Worm (Caenorhabditis elegans) whole organism, L1 larva: ENCODE data around the gene srx-17.

Experiments
- C04F5.9 ChIP-seq: sonication (generic microtip); optimal IDR thresholded peaks from 2 replicates; lab custom pipeline; 2016; ENCODE audit warnings: missing genetic modification characterization, missing compliant biosample characterization
- aha-1 ChIP-seq: fragments of 150-350 bp; optimal IDR thresholded peaks from 2 replicates; lab custom pipeline; 2014; ENCODE audit warnings: missing biosample characterization, missing genetic modification characterization
- alr-1 ChIP-seq: fragments of 200-800 bp; sonication (Bioruptor generic); optimal IDR thresholded peaks from 2 replicates; lab custom pipeline; 2018; ENCODE audit warnings: borderline replicate concordance, mild to moderate bottlenecking, missing genetic modification characterization, missing compliant biosample characterization
- aly-2 ChIP-seq: fragments of 150-350 bp; optimal IDR thresholded peaks from 2 replicates; lab custom pipeline; 2014; ENCODE audit warnings: missing biosample characterization, missing genetic modification characterization
- ama-1 ChIP-seq: fragments of 150-350 bp; optimal IDR thresholded peaks from 2 replicates; lab custom pipeline; 2014
- blmp-1 ChIP-seq: fragments of 150-350 bp; optimal IDR thresholded peaks from 2 replicates; lab custom pipeline; 2014; ENCODE audit warnings: missing biosample characterization, missing genetic modification characterization
- ceh-63 ChIP-seq: fragments of 200-800 bp; sonication (Bioruptor generic); optimal IDR thresholded peaks from 2 replicates; lab custom pipeline; 2018; ENCODE audit warnings: mild to moderate bottlenecking, missing genetic modification characterization, missing compliant biosample characterization
- dpl-1 ChIP-seq, 3 experiments: fragments of 150-350 bp in 2 of 3; sonication (generic microtip) in 1 of 3; optimal IDR thresholded peaks; 2 replicates each; lab custom pipeline; 2014 to 2017; ENCODE audit warnings: missing biosample characterization in 3 of 3, missing genetic modification characterization in 3 of 3, missing genetic modification reagents in 3 of 3
- efl-1 ChIP-seq, 4 experiments: fragments of 150-350 bp; optimal IDR thresholded peaks in 3 of 4; peaks in 1 of 4; 1 replicate in 1 of 4; 2 replicates in 3 of 4; lab custom pipeline; 2014; ENCODE audit warnings: missing biosample characterization in 2 of 4, missing genetic modification characterization in 2 of 4, missing genetic modification reagents in 2 of 4
- egl-13 ChIP-seq: sonication (generic microtip); optimal IDR thresholded peaks from 2 replicates; lab custom pipeline; 2016; ENCODE audit warnings: missing genotype, missing genetic modification reagents, missing genetic modification characterization, missing compliant biosample characterization
- ets-5 ChIP-seq: fragments of 200-800 bp; sonication (Bioruptor generic); IDR thresholded peaks from 2 replicates; pipeline ENCODE4 v1.3.6; 2022; ENCODE audit warnings: missing genetic modification characterization, missing compliant biosample characterization
- fkh-8 ChIP-seq: sonication (generic microtip); optimal IDR thresholded peaks from 2 replicates; lab custom pipeline; 2016; ENCODE audit warnings: mild to moderate bottlenecking, missing genetic modification characterization, missing compliant biosample characterization
- hlh-4 ChIP-seq: sonication (generic microtip); optimal IDR thresholded peaks from 2 replicates; lab custom pipeline; 2016; ENCODE audit warnings: mild to moderate bottlenecking, missing genetic modification characterization, missing compliant biosample characterization
- hpl-2 ChIP-seq: fragments of 150-350 bp; optimal IDR thresholded peaks from 2 replicates; lab custom pipeline; 2014; ENCODE audit warnings: missing biosample characterization, missing genetic modification reagents, missing genetic modification characterization
- isw-1 ChIP-seq: fragments of 200-800 bp; sonication (Bioruptor generic); IDR thresholded peaks from 2 replicates; pipeline ENCODE4 v1.3.6; 2022; ENCODE audit warnings: missing genetic modification characterization, missing compliant biosample characterization
- lin-13 ChIP-seq: fragments of 150-350 bp; optimal IDR thresholded peaks from 2 replicates; lab custom pipeline; 2014; ENCODE audit warnings: missing biosample characterization, missing genetic modification reagents, missing genetic modification characterization
- lin-14 ChIP-seq: fragments of 200-800 bp; sonication (Bioruptor generic); optimal IDR thresholded peaks from 2 replicates; lab custom pipeline; 2018; ENCODE audit warnings: mild to moderate bottlenecking, missing genetic modification characterization, moderate library complexity, missing compliant biosample characterization
- lin-35 ChIP-seq, 2 experiments: fragments of 150-350 bp; optimal IDR thresholded peaks; 2 replicates each; lab custom pipeline; 2014; ENCODE audit warnings: missing biosample characterization in 2 of 2, missing genetic modification characterization in 2 of 2, missing genetic modification reagents in 2 of 2
- lsy-2 ChIP-seq, 2 experiments: fragments of 150-350 bp; optimal IDR thresholded peaks; 2 replicates each; lab custom pipeline; 2014; ENCODE audit warnings: missing biosample characterization in 2 of 2, missing genetic modification characterization in 2 of 2
- mdl-1 ChIP-seq, 2 experiments: fragments of 150-350 bp; optimal IDR thresholded peaks; 2 replicates each; lab custom pipeline; 2014 to 2017; ENCODE audit warnings: missing biosample characterization in 2 of 2, missing genetic modification characterization in 2 of 2, inconsistent platforms in 1 of 2
- mef-2 ChIP-seq: fragments of 150-350 bp; optimal IDR thresholded peaks from 2 replicates; lab custom pipeline; 2014; ENCODE audit warnings: missing biosample characterization, missing genetic modification characterization
- nhr-11 ChIP-seq: fragments of 150-350 bp; optimal IDR thresholded peaks from 2 replicates; lab custom pipeline; 2014; ENCODE audit warnings: missing biosample characterization, missing genetic modification characterization
- nhr-19 ChIP-seq: fragments of 200-800 bp; sonication (Bioruptor generic); conservative IDR thresholded peaks from 2 replicates; pipeline ENCODE4 v1.3.6; 2022; ENCODE audit warnings: missing genetic modification characterization, missing compliant biosample characterization
- nhr-76 ChIP-seq: sonication (generic microtip); optimal IDR thresholded peaks from 2 replicates; lab custom pipeline; 2017; ENCODE audit warnings: missing biosample characterization, missing genetic modification characterization
- nhr-84 ChIP-seq: sonication (generic microtip); optimal IDR thresholded peaks from 2 replicates; lab custom pipeline; 2017; ENCODE audit warnings: missing biosample characterization, missing genetic modification characterization
- nhr-90 ChIP-seq: sonication (generic microtip); optimal IDR thresholded peaks from 2 replicates; lab custom pipeline; 2016; ENCODE audit warnings: mild to moderate bottlenecking, missing genetic modification characterization, missing compliant biosample characterization; ENCODE audit not compliant: poor library complexity
- rnt-1 ChIP-seq: sonication (generic microtip); optimal IDR thresholded peaks from 2 replicates; lab custom pipeline; 2016; ENCODE audit warnings: mild to moderate bottlenecking, missing genetic modification characterization, moderate library complexity, missing compliant biosample characterization
- snpc-4 ChIP-seq: fragments of 150-350 bp; optimal IDR thresholded peaks from 2 replicates; lab custom pipeline; 2014; ENCODE audit warnings: missing biosample characterization, missing genetic modification characterization
- snu-23 ChIP-seq: sonication (generic microtip); optimal IDR thresholded peaks from 2 replicates; lab custom pipeline; 2016; ENCODE audit warnings: missing genetic modification characterization, missing compliant biosample characterization
- sox-4 ChIP-seq: sonication (generic microtip); optimal IDR thresholded peaks from 2 replicates; lab custom pipeline; 2016; ENCODE audit warnings: missing genetic modification characterization, missing compliant biosample characterization
- sptf-1 ChIP-seq: fragments of 150-350 bp; optimal IDR thresholded peaks from 2 replicates; lab custom pipeline; 2014; ENCODE audit warnings: missing biosample characterization, missing genetic modification characterization
- swsn-7 ChIP-seq: sonication (generic microtip); optimal IDR thresholded peaks from 2 replicates; lab custom pipeline; 2016; ENCODE audit warnings: missing genetic modification characterization, missing compliant biosample characterization
- tlp-1 ChIP-seq: fragments of 150-350 bp; optimal IDR thresholded peaks from 2 replicates; lab custom pipeline; 2014; ENCODE audit warnings: missing biosample characterization, missing genetic modification characterization
- unc-130 ChIP-seq: fragments of 150-350 bp; optimal IDR thresholded peaks from 2 replicates; lab custom pipeline; 2017; ENCODE audit warnings: missing biosample characterization, missing genetic modification characterization, inconsistent platforms
- unc-98 ChIP-seq: fragments of 200-800 bp; sonication (Bioruptor generic); IDR thresholded peaks from 2 replicates; pipeline ENCODE4 v1.3.6; 2022; ENCODE audit warnings: missing genetic modification characterization, missing compliant biosample characterization
- vab-15 ChIP-seq: sonication (generic microtip); optimal IDR thresholded peaks from 2 replicates; lab custom pipeline; 2017; ENCODE audit warnings: missing genotype, mild to moderate bottlenecking, missing genetic modification characterization, missing compliant biosample characterization
- ztf-11 ChIP-seq, 2 experiments: sonication (generic microtip); optimal IDR thresholded peaks; 2 replicates each; lab custom pipeline; 2016 to 2017; ENCODE audit warnings: missing genetic modification characterization in 2 of 2, missing biosample characterization in 1 of 2, missing compliant biosample characterization in 1 of 2

srx-17 gene

ce11 chrV:13880163-13880562 lies 39.2 kb downstream of the srx-17 start:
- TF ChIP-seq lin-35 (GFP tag; optimal IDR thresholded peaks at IDR 0.05; lab: Kevin White, UChicago) (peak; percentile 19 to 55), efl-1 (optimal IDR thresholded peaks at IDR 0.05; lab: Kevin White, UChicago) (peak; percentile 39 to 54), efl-1 (GFP tag; optimal IDR thresholded peaks at IDR 0.05 in 1 of 2; lab: Kevin White, UChicago) (peak; percentile 57 to 87), snu-23 (GFP tag; lab: Kevin White, UChicago) (peak; percentile 15), tlp-1 (tag; lab: Kevin White, UChicago) (no peak), lsy-2 (tag; optimal IDR thresholded peaks at IDR 0.05; lab: Kevin White, UChicago) (peak in 1 of 2 experiments; percentile 41), lin-14 (peak; percentile 58), blmp-1 (tag; lab: Kevin White, UChicago) (peak; percentile 4), vab-15 (tag; lab: Kevin White, UChicago) (no peak), rnt-1 (tag; lab: Kevin White, UChicago) (peak; percentile 3), ets-5 (GFP tag; lab: Robert Waterston, UW) (no peak), dpl-1 (GFP tag; optimal IDR thresholded peaks at IDR 0.05; lab: Kevin White, UChicago) (peak; percentile 6 to 62 (median 56)), fkh-8 (tag; lab: Kevin White, UChicago) (no peak), mdl-1 (tag; optimal IDR thresholded peaks at IDR 0.05; lab: Kevin White, UChicago) (no peak)

ce11 chrV:13880607-13881006 lies 39.6 kb downstream of the srx-17 start, which contains the start of gene T22G5.3:
Gene T22G5.3, plus strand, starts transcription at chrV:13880907.
- TF ChIP-seq lin-13 (GFP tag; lab: Kevin White, UChicago) (no peak), nhr-11 (tag; lab: Kevin White, UChicago) (no peak), snu-23 (GFP tag; lab: Kevin White, UChicago) (no peak), mdl-1 (tag; optimal IDR thresholded peaks at IDR 0.05; lab: Kevin White, UChicago) (no peak), swsn-7 (tag; lab: Kevin White, UChicago) (no peak), egl-13 (tag; lab: Kevin White, UChicago) (no peak), snpc-4 (tag; lab: Kevin White, UChicago) (no peak), nhr-76 (no peak), blmp-1 (tag; lab: Kevin White, UChicago) (no peak), nhr-84 (tag; lab: Kevin White, UChicago) (no peak), aha-1 (tag; lab: Kevin White, UChicago) (no peak), aly-2 (tag; lab: Kevin White, UChicago) (no peak)

ce11 chrV:13882192-13882591 lies 41.2 kb downstream of the srx-17 start:
- TF ChIP-seq isw-1 (GFP tag; lab: Robert Waterston, UW): peak; percentile 11; the same call in 1 of the 2 replicates
- TF ChIP-seq unc-98: peak; percentile 53; the same call in 1 of the 2 replicates
- TF ChIP-seq, all 84 proteins: peak for 2; not testable (repeated sequence) for 82

ce11 chrV:13887358-13887757 lies 46.3 kb downstream of the srx-17 start, which contains the start of gene srsx-19:
Gene srsx-19, plus strand, starts transcription at chrV:13887658.
- TF ChIP-seq ama-1 (lab: Kevin White, UChicago) (no peak), egl-13 (tag; lab: Kevin White, UChicago) (no peak), ceh-63 (GFP tag; lab: Kevin White, UChicago) (no peak), unc-130 (tag; lab: Kevin White, UChicago) (no peak), lin-14 (no peak), tlp-1 (tag; lab: Kevin White, UChicago) (no peak), alr-1 (tag; lab: Kevin White, UChicago) (no peak), snu-23 (GFP tag; lab: Kevin White, UChicago) (no peak), nhr-19 (no peak), sox-4 (no peak), hpl-2 (no peak), mef-2 (tag; lab: Kevin White, UChicago) (no peak), sptf-1 (tag; lab: Kevin White, UChicago) (no peak), snpc-4 (tag; lab: Kevin White, UChicago) (no peak), nhr-90 (tag; lab: Kevin White, UChicago) (no peak), nhr-11 (tag; lab: Kevin White, UChicago) (no peak), C04F5.9 (tag; lab: Kevin White, UChicago) (no peak), ztf-11 (tag; optimal IDR thresholded peaks at IDR 0.05; lab: Kevin White, UChicago) (no peak), vab-15 (tag; lab: Kevin White, UChicago) (no peak), hlh-4 (tag; lab: Kevin White, UChicago) (no peak)
